Worm (Caenorhabditis elegans) whole organism, L3 larva: ENCODE data around the gene T06E8.2.

Experiments used
- R02D3.7 ChIP-seq: fragments of 150-350 bp; optimal IDR thresholded peaks from 2 replicates; lab custom pipeline; 2014; ENCODE audit warnings: missing biosample characterization, missing genetic modification characterization
- ZK546.5 ChIP-seq: sonication (generic microtip); optimal IDR thresholded peaks from 2 replicates; lab custom pipeline; 2017; ENCODE audit warnings: missing biosample characterization, missing genetic modification characterization
- aly-2 ChIP-seq: fragments of 150-350 bp; optimal IDR thresholded peaks from 2 replicates; lab custom pipeline; 2014; ENCODE audit warnings: missing biosample characterization, missing genetic modification characterization
- ama-1 ChIP-seq: fragments of 150-350 bp; optimal IDR thresholded peaks from 2 replicates; lab custom pipeline; 2018
- ceh-16 ChIP-seq: sonication (generic microtip); optimal IDR thresholded peaks from 2 replicates; lab custom pipeline; 2017; ENCODE audit warnings: missing biosample characterization, missing genetic modification characterization
- ceh-28 ChIP-seq: fragments of 150-350 bp; optimal IDR thresholded peaks from 2 replicates; lab custom pipeline; 2014; ENCODE audit warnings: missing biosample characterization, missing genetic modification reagents, missing genetic modification characterization
- daf-12 ChIP-seq: fragments of 150-350 bp; optimal IDR thresholded peaks from 2 replicates; lab custom pipeline; 2014; ENCODE audit warnings: missing biosample characterization, missing genetic modification reagents, missing genetic modification characterization
- egl-27 ChIP-seq: sonication (generic microtip); optimal IDR thresholded peaks from 4 replicates; lab custom pipeline; 2017; ENCODE audit warnings: missing biosample characterization, missing genetic modification reagents, missing genetic modification characterization
- elt-1 ChIP-seq: fragments of 150-350 bp; optimal IDR thresholded peaks from 2 replicates; lab custom pipeline; 2014; ENCODE audit warnings: missing biosample characterization, missing genetic modification characterization
- elt-2 ChIP-seq: sonication (generic microtip); optimal IDR thresholded peaks from 2 replicates; lab custom pipeline; 2016; ENCODE audit warnings: missing genetic modification reagents, mild to moderate bottlenecking, missing genetic modification characterization, missing compliant biosample characterization
- elt-3 ChIP-seq, 3 experiments: fragments of 150-350 bp in 1 of 3; sonication (generic microtip) in 2 of 3; optimal IDR thresholded peaks; 2 replicates in 2 of 3; 4 replicates in 1 of 3; lab custom pipeline; 2014 to 2017; ENCODE audit warnings: missing biosample characterization in 3 of 3, missing genetic modification characterization in 3 of 3
- eor-1 ChIP-seq, 2 experiments: fragments of 150-350 bp; optimal IDR thresholded peaks; 2 replicates each; lab custom pipeline; 2014 to 2018; ENCODE audit warnings: missing biosample characterization in 2 of 2, missing genetic modification characterization in 2 of 2
- fkh-10 ChIP-seq: sonication (generic microtip); optimal IDR thresholded peaks from 2 replicates; lab custom pipeline; 2017; ENCODE audit warnings: missing biosample characterization, missing genetic modification reagents, missing genetic modification characterization
- fos-1 ChIP-seq: fragments of 150-350 bp; optimal IDR thresholded peaks from 2 replicates; lab custom pipeline; 2014; ENCODE audit warnings: missing biosample characterization, missing genetic modification characterization
- lin-15B ChIP-seq: fragments of 150-350 bp; optimal IDR thresholded peaks from 2 replicates; lab custom pipeline; 2014; ENCODE audit warnings: missing biosample characterization, missing genetic modification characterization
- lin-39 ChIP-seq: fragments of 150-350 bp; optimal IDR thresholded peaks from 2 replicates; lab custom pipeline; 2018; ENCODE audit warnings: missing biosample characterization, missing genetic modification reagents, missing genetic modification characterization
- lsy-12 ChIP-seq: sonication (generic microtip); optimal IDR thresholded peaks from 2 replicates; lab custom pipeline; 2016; ENCODE audit warnings: mild to moderate bottlenecking, missing genetic modification characterization, missing compliant biosample characterization
- mdl-1 ChIP-seq: fragments of 150-350 bp; optimal IDR thresholded peaks from 2 replicates; lab custom pipeline; 2014; ENCODE audit warnings: missing biosample characterization, missing genetic modification characterization
- mml-1 ChIP-seq: fragments of 150-350 bp; sonication (generic microtip); optimal IDR thresholded peaks from 3 replicates; lab custom pipeline; 2014; ENCODE audit warnings: missing biosample characterization, missing genetic modification characterization
- nfya-1 ChIP-seq: sonication (generic microtip); optimal IDR thresholded peaks from 2 replicates; lab custom pipeline; 2017; ENCODE audit warnings: missing genetic modification characterization, mild to moderate bottlenecking, missing compliant biosample characterization, antibody characterized with exemption, moderate library complexity; ENCODE audit not compliant: insufficient read depth
- nhr-11 ChIP-seq: fragments of 150-350 bp; optimal IDR thresholded peaks from 2 replicates; lab custom pipeline; 2014; ENCODE audit warnings: missing biosample characterization, missing genetic modification characterization
- nhr-23 ChIP-seq: fragments of 150-350 bp; optimal IDR thresholded peaks from 2 replicates; lab custom pipeline; 2014; ENCODE audit warnings: missing biosample characterization, missing genetic modification reagents, missing genetic modification characterization
- nhr-28 ChIP-seq: fragments of 150-350 bp; optimal IDR thresholded peaks from 2 replicates; lab custom pipeline; 2014; ENCODE audit warnings: missing biosample characterization, missing genetic modification characterization
- nhr-76 ChIP-seq: fragments of 150-350 bp; sonication (generic microtip); optimal IDR thresholded peaks from 5 replicates; lab custom pipeline; 2014; ENCODE audit warnings: missing biosample characterization, missing genetic modification characterization
- pha-4 ChIP-seq: fragments of 150-350 bp; optimal IDR thresholded peaks from 2 replicates; lab custom pipeline; 2014; ENCODE audit warnings: missing biosample characterization, missing genetic modification reagents, missing genetic modification characterization
- pqm-1 ChIP-seq: fragments of 150-350 bp; optimal IDR thresholded peaks from 2 replicates; lab custom pipeline; 2017; ENCODE audit warnings: missing biosample characterization, missing genetic modification characterization, inconsistent platforms
- sea-2 ChIP-seq: fragments of 150-350 bp; sonication (generic microtip); optimal IDR thresholded peaks from 4 replicates; lab custom pipeline; 2014; ENCODE audit warnings: missing biosample characterization, missing genetic modification reagents, missing genetic modification characterization
- skn-1 ChIP-seq: fragments of 150-350 bp; optimal IDR thresholded peaks from 2 replicates; lab custom pipeline; 2014; ENCODE audit warnings: missing biosample characterization, missing genetic modification characterization
- snpc-4 ChIP-seq: fragments of 150-350 bp; optimal IDR thresholded peaks from 2 replicates; lab custom pipeline; 2014; ENCODE audit warnings: missing biosample characterization, missing genetic modification characterization
- tbx-2 ChIP-seq: sonication (generic microtip); optimal IDR thresholded peaks from 2 replicates; lab custom pipeline; 2016; ENCODE audit warnings: mild to moderate bottlenecking, missing genetic modification characterization, missing compliant biosample characterization
- unc-39 ChIP-seq: sonication (generic microtip); optimal IDR thresholded peaks from 4 replicates; lab custom pipeline; 2017; ENCODE audit warnings: missing biosample characterization, missing genetic modification characterization
- zag-1 ChIP-seq: fragments of 150-350 bp; optimal IDR thresholded peaks from 2 replicates; lab custom pipeline; 2014; ENCODE audit warnings: missing biosample characterization, missing genetic modification characterization

The T06E8.2 gene

DNA sequence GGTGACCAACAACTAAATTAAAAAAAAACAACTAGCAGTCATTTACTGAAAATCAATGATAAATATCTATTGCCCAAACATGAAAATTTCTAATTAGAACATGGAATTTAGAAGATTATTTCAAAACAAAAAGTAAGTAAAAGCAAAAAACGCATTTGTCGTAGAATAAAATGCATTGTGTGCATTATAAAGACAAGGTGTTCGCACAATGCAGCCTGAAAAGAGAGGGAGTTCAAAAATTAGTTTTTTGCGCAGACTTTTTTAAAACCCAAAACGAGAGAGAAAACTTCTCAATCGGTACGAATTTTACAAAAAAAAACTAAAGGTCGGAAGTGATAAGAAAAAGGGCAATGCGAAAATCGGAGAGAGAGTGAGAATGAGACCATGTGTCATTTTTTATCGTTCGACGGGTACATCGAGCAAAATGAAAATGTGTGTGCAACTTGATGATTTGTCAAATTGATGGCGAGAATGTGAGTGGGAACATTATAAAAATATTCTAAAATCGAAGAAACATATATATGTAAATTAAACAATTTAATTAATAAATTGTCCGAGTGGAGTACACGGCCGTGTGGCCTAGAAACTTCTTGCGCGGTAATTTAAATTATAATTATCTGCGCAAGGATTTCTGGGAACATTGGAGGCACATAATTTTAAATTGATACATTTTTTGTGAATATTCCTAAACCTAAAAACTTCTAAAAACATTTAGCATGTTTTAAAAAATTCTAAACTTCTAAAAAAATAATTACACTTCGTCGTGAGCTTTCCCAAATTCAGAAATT lies 4.6 kb downstream of the T06E8.2 start:
- TF ChIP-seq zag-1 (tag; lab: Kevin White, UChicago) (no peak), nfya-1 (tag; lab: Kevin White, UChicago) (peak; percentile 47), tbx-2 (tag; lab: Kevin White, UChicago) (no peak), unc-39 (tag; lab: Kevin White, UChicago) (no peak), aly-2 (no peak), elt-1 (tag; lab: Kevin White, UChicago) (no peak), skn-1 (tag; lab: Kevin White, UChicago) (peak; percentile 23), R02D3.7 (tag; lab: Kevin White, UChicago) (no peak), pqm-1 (tag; lab: Kevin White, UChicago) (peak; percentile 54), elt-2 (tag; lab: Kevin White, UChicago) (peak; percentile 70), lin-39 (tag; lab: Kevin White, UChicago) (no peak), egl-27 (no peak), nhr-28 (tag; lab: Kevin White, UChicago) (no peak), lsy-12 (tag; lab: Kevin White, UChicago) (no peak), pha-4 (peak; percentile 46), nhr-23 (peak; percentile 19), fos-1 (no peak), elt-3 (tag; optimal IDR thresholded peaks at IDR 0.05; lab: Kevin White, UChicago) (peak in 1 of 3 experiments; percentile 31), mdl-1 (tag; lab: Kevin White, UChicago) (no peak), fkh-10 (no peak)

DNA sequence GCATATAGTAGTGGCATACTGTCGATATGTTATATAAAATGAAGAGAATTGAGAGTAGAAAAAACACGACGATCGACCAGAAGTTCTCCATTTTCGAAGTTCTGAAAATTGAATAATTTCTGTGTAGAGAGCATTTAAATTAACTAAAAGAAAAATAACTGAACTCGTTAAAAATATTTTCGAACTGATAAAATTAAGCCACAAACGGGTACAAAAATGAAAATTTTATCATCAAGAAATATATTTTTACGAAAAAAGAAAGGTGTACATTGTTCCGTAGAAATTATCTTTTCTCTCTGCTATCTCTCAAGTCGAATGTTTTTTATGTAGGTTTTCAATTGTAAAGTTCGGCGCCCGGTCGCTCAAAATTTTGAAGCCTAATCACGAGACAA lies 5.2 kb downstream of the T06E8.2 start, which contains the start of gene acl-2:
Gene acl-2 (minus strand): TSS at position 101 of the 392 bp plus-strand sequence.
- TF ChIP-seq lin-39 (tag; lab: Kevin White, UChicago) (no peak), daf-12 (no peak), mml-1 (tag; lab: Kevin White, UChicago) (no peak), sea-2 (no peak), ceh-28 (no peak)
- TF ChIP-seq, all 47 proteins: peak for 0

ce11 chrV:10023062-10023536 lies 13.1 kb downstream of the T06E8.2 start:
- no peak for TF ChIP-seq ZK546.5 (tag; lab: Kevin White, UChicago)
- TF ChIP-seq lin-15B (tag; lab: Kevin White, UChicago) = no peak
- no peak for TF ChIP-seq elt-1 (tag; lab: Kevin White, UChicago)
- TF ChIP-seq skn-1 (tag; lab: Kevin White, UChicago) = no peak
- no peak for TF ChIP-seq nhr-28 (tag; lab: Kevin White, UChicago)
- no peak for TF ChIP-seq aly-2
- TF ChIP-seq ceh-16 (tag; lab: Kevin White, UChicago) = no peak
- TF ChIP-seq snpc-4 (tag; lab: Kevin White, UChicago) = no peak
- no peak for TF ChIP-seq nhr-23
- TF ChIP-seq nhr-76 = no peak

- TF ChIP-seq lin-39 (tag; lab: Kevin White, UChicago) = peak; percentile 36
- TF ChIP-seq ama-1 = no peak
- TF ChIP-seq nhr-23 = no peak
- no peak for TF ChIP-seq fkh-10
- peak; percentile 46 for TF ChIP-seq mdl-1 (tag; lab: Kevin White, UChicago)
- no peak for TF ChIP-seq eor-1 (tag; optimal IDR thresholded peaks at IDR 0.05; lab: Kevin White, UChicago)
- TF ChIP-seq elt-1 (tag; lab: Kevin White, UChicago) = no peak
- no peak for TF ChIP-seq ceh-28
- TF ChIP-seq nfya-1 (tag; lab: Kevin White, UChicago) = peak; percentile 26
- no peak for TF ChIP-seq unc-39 (tag; lab: Kevin White, UChicago)
- no peak for TF ChIP-seq R02D3.7 (tag; lab: Kevin White, UChicago)
- TF ChIP-seq pha-4 = peak; percentile 94
- no peak for TF ChIP-seq skn-1 (tag; lab: Kevin White, UChicago)
- TF ChIP-seq nhr-28 (tag; lab: Kevin White, UChicago) = no peak
- TF ChIP-seq nhr-76 = no peak
- TF ChIP-seq nhr-11 (tag; lab: Kevin White, UChicago) = no peak
Measured at ce11 chrV:10019934-10020333, 16.3 kb downstream of the T06E8.2 start.
